Worm (Caenorhabditis elegans): ENCODE measurements around the gene T02D1.7.

The T02D1.7 gene

ce11 chrIV:17413343-17413742 lies 6.4 kb upstream of the T02D1.7 start:
- TF ChIP-seq tlp-1 (tag; optimal IDR thresholded peaks at IDR 0.05) = no peak
- TF ChIP-seq unc-86 (tag; optimal IDR thresholded peaks at IDR 0.05) = no peak
- no peak for TF ChIP-seq pax-3 (tag; optimal IDR thresholded peaks at IDR 0.05)
- no peak for TF ChIP-seq ztf-11 (tag; optimal IDR thresholded peaks at IDR 0.05)

ce11 chrIV:17407491-17407890 lies 566 bp upstream of the T02D1.7 start, which contains the start of gene T02D1.9:
TSS of gene T02D1.9 (minus strand) at chrIV:17407591.
- TF ChIP-seq elt-3 (tag; optimal IDR thresholded peaks at IDR 0.05) (no peak), C16A3.4 (tag; optimal IDR thresholded peaks at IDR 0.05) (no peak), hlh-17 (GFP tag; optimal IDR thresholded peaks at IDR 0.05; ENCODE audit: borderline replicate concordance) (no peak), efl-3 (GFP tag; optimal IDR thresholded peaks at IDR 0.05) (no peak), nhr-20 (tag; optimal IDR thresholded peaks at IDR 0.05) (no peak), grh-1 (GFP tag; IDR thresholded peaks at IDR 0.05) (no peak), tbx-2 (tag; optimal IDR thresholded peaks at IDR 0.05) (no peak)

- TF ChIP-seq nhr-11 (tag; optimal IDR thresholded peaks at IDR 0.05) = no peak
- TF ChIP-seq aha-1 (tag; optimal IDR thresholded peaks at IDR 0.05) = no peak
- no peak for TF ChIP-seq mep-1 (tag; optimal IDR thresholded peaks at IDR 0.05)
- TF ChIP-seq nhr-77 (tag; optimal IDR thresholded peaks at IDR 0.05) = no peak
- no peak for TF ChIP-seq Y116A8C.19 (tag; optimal IDR thresholded peaks at IDR 0.05; ENCODE audit: borderline replicate concordance)
- peak; percentile 25 for TF ChIP-seq nhr-20 (tag; optimal IDR thresholded peaks at IDR 0.05)
- TF ChIP-seq blmp-1 (tag; optimal IDR thresholded peaks at IDR 0.05) = peak; percentile 11
- no peak for TF ChIP-seq aly-2 (tag; optimal IDR thresholded peaks at IDR 0.05)
- TF ChIP-seq egl-13 (tag; optimal IDR thresholded peaks at IDR 0.05) = no peak
- TF ChIP-seq elt-2 (tag; optimal IDR thresholded peaks at IDR 0.05) = peak; percentile 64
- no peak for TF ChIP-seq unc-130 (tag; optimal IDR thresholded peaks at IDR 0.05)
Observed at ce11 chrIV:17406119-17406518, 806 bp downstream of the T02D1.7 start.

- TF ChIP-seq lir-3 (tag; optimal IDR thresholded peaks at IDR 0.05; ENCODE audit: poor library complexity) = no peak
- TF ChIP-seq efl-1 (optimal IDR thresholded peaks at IDR 0.05) = no peak
- peak in 1 of 2 experiments; percentile 7 for TF ChIP-seq efl-1 (GFP tag; optimal IDR thresholded peaks at IDR 0.05 in 1 of 2)
- TF ChIP-seq unc-86 (tag; optimal IDR thresholded peaks at IDR 0.05) = no peak
Observed at ce11 chrIV:17405530-17405929, 1.4 kb downstream of the T02D1.7 start, which contains the start of gene pmp-4. TSS of gene pmp-4 (minus strand) at chrIV:17405630.

- TF ChIP-seq unc-86 (tag; optimal IDR thresholded peaks at IDR 0.05) (no peak), pax-3 (tag; optimal IDR thresholded peaks at IDR 0.05) (peak; percentile 23), aha-1 (tag; optimal IDR thresholded peaks at IDR 0.05) (no peak), fkh-8 (tag; optimal IDR thresholded peaks at IDR 0.05) (peak; percentile 0)
Observed at ce11 chrIV:17399455-17399854, 7.5 kb downstream of the T02D1.7 start, which contains the start of gene T02D1.4. TSS of gene T02D1.4 (plus strand) at chrIV:17399755.

- TF ChIP-seq hpl-2 (GFP tag; optimal IDR thresholded peaks at IDR 0.05) (no peak), mep-1 (tag; optimal IDR thresholded peaks at IDR 0.05) (no peak), aly-2 (tag; optimal IDR thresholded peaks at IDR 0.05) (no peak), C16A3.4 (tag; optimal IDR thresholded peaks at IDR 0.05) (no peak), snpc-4 (tag; optimal IDR thresholded peaks at IDR 0.05) (no peak), lsy-2 (tag; optimal IDR thresholded peaks at IDR 0.05) (no peak)
Observed at ce11 chrIV:17395910-17396309, 11.0 kb downstream of the T02D1.7 start, which contains the start of gene sru-15. TSS of gene sru-15 (plus strand) at chrIV:17396210.

ce11 chrIV:17387442-17387967 lies 19.4 kb downstream of the T02D1.7 start, which contains the start of gene T02D1.8:
TSS of gene T02D1.8 (minus strand) at chrIV:17387492.
- TF ChIP-seq lin-13 (GFP tag; optimal IDR thresholded peaks at IDR 0.05) (no peak), elt-2 (tag; optimal IDR thresholded peaks at IDR 0.05) (peak; percentile 55), nhr-71 (tag; optimal IDR thresholded peaks at IDR 0.05) (peak; percentile 22)
